Worm (Caenorhabditis elegans): ENCODE results near the gene dbt-1.

DNA sequence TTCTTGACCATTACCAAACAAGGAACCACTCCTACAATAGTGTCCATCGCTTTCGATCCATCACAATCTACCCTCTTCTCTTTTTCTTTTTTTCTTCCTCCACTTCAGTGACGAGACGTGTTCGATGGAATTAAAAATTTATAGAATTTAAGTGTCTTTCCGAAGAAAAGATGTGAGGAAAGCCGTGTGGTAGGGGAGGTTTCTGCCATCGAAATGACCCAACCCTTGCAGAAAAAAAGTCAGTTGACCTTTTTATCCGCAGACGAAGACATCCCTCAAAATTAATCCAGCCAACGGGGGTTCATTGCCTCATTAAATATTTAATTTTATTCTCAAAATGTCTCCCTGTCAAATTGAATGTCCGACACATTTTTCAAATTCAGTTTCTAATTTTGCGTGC is 10.5 kb upstream of the dbt-1 start:
- no peak for TF ChIP-seq unc-62 (GFP tag; optimal IDR thresholded peaks at IDR 0.05)
- TF ChIP-seq ztf-25 (GFP tag; IDR thresholded peaks at IDR 0.05): no peak
- TF ChIP-seq nhr-80 (tag; optimal IDR thresholded peaks at IDR 0.05): no peak
- TF ChIP-seq rpc-1 (optimal IDR thresholded peaks at IDR 0.05): no peak
- no peak for TF ChIP-seq rpc-1 (tag; optimal IDR thresholded peaks at IDR 0.05)
- TF ChIP-seq die-1 (tag; optimal IDR thresholded peaks at IDR 0.05): no peak
- TF ChIP-seq dpff-1 (tag; optimal IDR thresholded peaks at IDR 0.05): no peak
- no peak for TF ChIP-seq F57C9.4 (tag; optimal IDR thresholded peaks at IDR 0.05)
- TF ChIP-seq bed-1 (GFP tag; IDR thresholded peaks at IDR 0.05): no peak
- no peak for TF ChIP-seq snpc-3.4 (tag; optimal IDR thresholded peaks at IDR 0.05)
- TF ChIP-seq xnd-1 (tag; optimal IDR thresholded peaks at IDR 0.05): no peak
- no peak for TF ChIP-seq lin-40 (tag; optimal IDR thresholded peaks at IDR 0.05)
- no peak for TF ChIP-seq lsy-27 (tag; optimal IDR thresholded peaks at IDR 0.05; ENCODE audit: borderline replicate concordance, insufficient read depth)
- TF ChIP-seq F49E8.2 (tag; optimal IDR thresholded peaks at IDR 0.05; ENCODE audit: insufficient read depth): no peak
- no peak for TF ChIP-seq ztf-28 (GFP tag; IDR thresholded peaks at IDR 0.05)
